Worm (Caenorhabditis elegans) whole organism, L4/young adult: ENCODE data around the gene EGAP9.4.

Experiments
- W03F9.2 ChIP-seq: fragments of 150-350 bp; optimal IDR thresholded peaks from 2 replicates; lab custom pipeline; 2014; ENCODE audit warnings: missing biosample characterization, missing genetic modification characterization
- dao-5 ChIP-seq: sonication (generic microtip); optimal IDR thresholded peaks from 2 replicates; lab custom pipeline; 2016; ENCODE audit warnings: missing genotype, missing genetic modification characterization, moderate library complexity, missing compliant biosample characterization
- him-1 ChIP-seq: sonication (generic microtip); optimal IDR thresholded peaks from 2 replicates; lab custom pipeline; 2016; ENCODE audit warnings: missing genotype, missing genetic modification reagents, missing genetic modification characterization, missing compliant biosample characterization

- TF ChIP-seq him-1 (tag; lab: Kevin White, UChicago) = no peak
- no peak for TF ChIP-seq W03F9.2
- no peak for TF ChIP-seq dao-5 (tag; lab: Kevin White, UChicago)
Measured at ce11 chrV:6558103-6558502, 18.6 kb upstream of the EGAP9.4 start, which contains the start of gene spp-20.
